Fruit fly (Drosophila melanogaster): ENCODE measurements around the gene mex1.

DNA sequence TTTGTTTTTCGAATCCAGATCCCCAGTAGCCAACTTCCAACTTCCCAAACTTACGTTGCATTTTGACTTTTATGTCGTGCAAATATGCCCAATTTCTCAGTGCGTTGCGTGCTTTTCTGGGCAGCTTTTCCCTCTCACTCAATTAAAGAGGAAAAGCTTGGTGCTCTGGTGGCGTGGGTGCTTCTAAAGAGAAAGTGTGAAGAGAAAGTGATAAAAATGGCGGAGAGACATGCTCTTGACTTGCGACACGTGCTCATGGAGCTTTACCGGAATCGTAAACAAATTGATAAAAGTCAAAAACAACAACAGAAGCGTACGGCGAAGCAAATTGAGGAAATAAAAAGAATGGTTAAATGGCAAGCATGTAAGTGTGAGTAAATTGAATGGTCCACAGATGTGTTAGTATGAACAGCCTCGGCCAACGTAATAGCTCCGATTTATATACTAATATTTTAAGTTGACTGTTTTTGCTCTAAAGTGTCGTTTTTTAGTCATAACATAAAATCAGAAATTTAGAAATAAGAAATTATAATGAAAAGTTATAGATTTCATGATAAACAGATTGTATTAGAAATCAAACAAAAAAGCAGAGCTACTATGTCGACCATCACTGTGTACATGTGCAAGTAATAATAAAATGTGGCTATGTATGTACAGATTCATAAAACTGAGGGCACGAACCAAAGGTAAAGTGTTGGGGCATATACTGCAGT, 25.4 kb downstream of the mex1 start:
- no peak for TF ChIP-seq CG3065 (GFP tag; optimal IDR thresholded peaks at IDR 0.05)
- peak; percentile 14 for TF ChIP-seq az2 (GFP tag; optimal IDR thresholded peaks at IDR 0.05)
- TF ChIP-seq dmrt11E (tag; optimal IDR thresholded peaks at IDR 0.05), result no peak
- no peak for TF ChIP-seq crol (GFP tag; IDR thresholded peaks at IDR 0.05)
- TF ChIP-seq CG9727 (GFP tag; optimal IDR thresholded peaks at IDR 0.05), result no peak
- no peak for TF ChIP-seq CG8765 (GFP tag; IDR thresholded peaks at IDR 0.05)
- no peak for TF ChIP-seq Mrtf (GFP tag; IDR thresholded peaks at IDR 0.05)
- TF ChIP-seq CG18011 (GFP tag; optimal IDR thresholded peaks at IDR 0.05), result no peak
- peak; percentile 50 for TF ChIP-seq CG4820 (GFP tag; optimal IDR thresholded peaks at IDR 0.05)
- no peak for TF ChIP-seq disco-r (GFP tag; optimal IDR thresholded peaks at IDR 0.05)

All from whole organism, embryonic.